Worm (Caenorhabditis elegans) whole organism, late embryonic: ENCODE data around the gene T24H10.1.
A peak's percentile ranks its signal among the peaks of the same experiment; 100 is the strongest.

Source experiments
- C38D4.7 ChIP-seq: fragments of 200-800 bp; sonication (Bioruptor generic); optimal IDR thresholded peaks from 2 replicates; lab custom pipeline; 2018; ENCODE audit warnings: mild to moderate bottlenecking, missing genetic modification characterization, moderate library complexity, missing compliant biosample characterization
- F13H6.1 ChIP-seq: sonication (generic microtip); optimal IDR thresholded peaks from 2 replicates; lab custom pipeline; 2016; ENCODE audit warnings: missing genetic modification characterization, missing compliant biosample characterization
- ceh-19 ChIP-seq: fragments of 200-800 bp; sonication (Bioruptor generic); optimal IDR thresholded peaks from 2 replicates; lab custom pipeline; 2018; ENCODE audit warnings: mild to moderate bottlenecking, missing genetic modification characterization, missing compliant biosample characterization
- ceh-22 ChIP-seq: sonication (generic microtip); optimal IDR thresholded peaks from 2 replicates; lab custom pipeline; 2017; ENCODE audit warnings: missing biosample characterization, missing genetic modification characterization
- ceh-24 ChIP-seq: sonication (generic microtip); optimal IDR thresholded peaks from 2 replicates; lab custom pipeline; 2016; ENCODE audit warnings: mild to moderate bottlenecking, missing genetic modification characterization, missing compliant biosample characterization
- ceh-30 ChIP-seq: fragments of 150-350 bp; optimal IDR thresholded peaks from 2 replicates; lab custom pipeline; 2014; ENCODE audit warnings: missing biosample characterization, missing genetic modification characterization
- ceh-31 ChIP-seq: sonication (generic microtip); optimal IDR thresholded peaks from 2 replicates; lab custom pipeline; 2016; ENCODE audit warnings: missing genetic modification characterization, missing compliant biosample characterization
- ceh-34 ChIP-seq: sonication (generic microtip); optimal IDR thresholded peaks from 2 replicates; lab custom pipeline; 2016; ENCODE audit warnings: mild to moderate bottlenecking, missing genetic modification characterization, missing compliant biosample characterization
- ceh-45 ChIP-seq: fragments of 200-800 bp; sonication (Bioruptor generic); IDR thresholded peaks from 2 replicates; pipeline ENCODE4 v1.3.6; 2022; ENCODE audit warnings: missing genetic modification reagents, missing genetic modification characterization, missing compliant biosample characterization
- ceh-6 ChIP-seq: fragments of 200-800 bp; sonication (Bioruptor generic); optimal IDR thresholded peaks from 2 replicates; lab custom pipeline; 2018; ENCODE audit warnings: mild to moderate bottlenecking, missing genetic modification characterization, missing compliant biosample characterization
- ceh-9 ChIP-seq: sonication (generic microtip); optimal IDR thresholded peaks from 2 replicates; lab custom pipeline; 2016; ENCODE audit warnings: mild to moderate bottlenecking, missing genetic modification characterization, inconsistent platforms, missing compliant biosample characterization
- che-1 ChIP-seq: sonication (generic microtip); optimal IDR thresholded peaks from 2 replicates; lab custom pipeline; 2016; ENCODE audit warnings: mild to moderate bottlenecking, missing genetic modification characterization, missing compliant biosample characterization
- dmd-4 ChIP-seq: sonication (generic microtip); optimal IDR thresholded peaks from 2 replicates; lab custom pipeline; 2016; ENCODE audit warnings: borderline replicate concordance, missing genetic modification characterization, missing compliant biosample characterization
- elt-2 ChIP-seq: sonication (generic microtip); optimal IDR thresholded peaks from 2 replicates; lab custom pipeline; 2016; ENCODE audit warnings: missing genetic modification reagents, missing genetic modification characterization, missing compliant biosample characterization
- elt-4 ChIP-seq: sonication (generic microtip); optimal IDR thresholded peaks from 2 replicates; lab custom pipeline; 2016; ENCODE audit warnings: missing genetic modification characterization, missing compliant biosample characterization
- fax-1 ChIP-seq: sonication (generic microtip); optimal IDR thresholded peaks from 2 replicates; lab custom pipeline; 2016; ENCODE audit warnings: missing genotype, missing genetic modification characterization, missing compliant biosample characterization
- fkh-10 ChIP-seq: fragments of 150-350 bp; optimal IDR thresholded peaks from 2 replicates; lab custom pipeline; 2014; ENCODE audit warnings: missing biosample characterization, missing genetic modification reagents, missing genetic modification characterization
- fkh-6 ChIP-seq: sonication (generic microtip); optimal IDR thresholded peaks from 2 replicates; lab custom pipeline; 2016; ENCODE audit warnings: missing genetic modification characterization, missing compliant biosample characterization
- gmeb-2 ChIP-seq: sonication (generic microtip); optimal IDR thresholded peaks from 2 replicates; lab custom pipeline; 2016; ENCODE audit warnings: missing genetic modification characterization, inconsistent platforms, missing compliant biosample characterization
- hlh-15 ChIP-seq: sonication (generic microtip); optimal IDR thresholded peaks from 2 replicates; lab custom pipeline; 2016; ENCODE audit warnings: missing genetic modification characterization, missing compliant biosample characterization
- hlh-30 ChIP-seq: sonication (generic microtip); optimal IDR thresholded peaks from 2 replicates; lab custom pipeline; 2017; ENCODE audit warnings: antibody characterized with exemption, missing genetic modification characterization, missing compliant biosample characterization; ENCODE audit not compliant: insufficient read depth
- hlh-6 ChIP-seq: sonication (generic microtip); optimal IDR thresholded peaks from 2 replicates; lab custom pipeline; 2016; ENCODE audit warnings: missing genotype, missing genetic modification characterization, missing compliant biosample characterization
- hlh-8 ChIP-seq: sonication (generic microtip); optimal IDR thresholded peaks from 2 replicates; lab custom pipeline; 2016; ENCODE audit warnings: missing genotype, missing genetic modification characterization, missing compliant biosample characterization
- lim-6 ChIP-seq: sonication (generic microtip); optimal IDR thresholded peaks from 2 replicates; lab custom pipeline; 2016; ENCODE audit warnings: missing genetic modification characterization, missing compliant biosample characterization
- lin-11 ChIP-seq: fragments of 200-800 bp; sonication (Bioruptor generic); optimal IDR thresholded peaks from 2 replicates; lab custom pipeline; 2018; ENCODE audit warnings: mild to moderate bottlenecking, missing genetic modification characterization, missing compliant biosample characterization
- madf-2 ChIP-seq: sonication (generic microtip); optimal IDR thresholded peaks from 2 replicates; lab custom pipeline; 2017; ENCODE audit warnings: missing genetic modification characterization, missing compliant biosample characterization
- nhr-11 ChIP-seq: fragments of 150-350 bp; optimal IDR thresholded peaks from 2 replicates; lab custom pipeline; 2014; ENCODE audit warnings: missing biosample characterization, missing genetic modification characterization
- odd-2 ChIP-seq: sonication (generic microtip); optimal IDR thresholded peaks from 2 replicates; lab custom pipeline; 2017; ENCODE audit warnings: antibody characterized with exemption, mild to moderate bottlenecking, missing genetic modification characterization, missing compliant biosample characterization
- pag-3 ChIP-seq: sonication (generic microtip); optimal IDR thresholded peaks from 2 replicates; lab custom pipeline; 2016; ENCODE audit warnings: missing compliant biosample characterization, missing genetic modification characterization, borderline replicate concordance
- pat-9 ChIP-seq: fragments of 200-800 bp; sonication (Bioruptor generic); optimal IDR thresholded peaks from 2 replicates; lab custom pipeline; 2018; ENCODE audit warnings: mild to moderate bottlenecking, missing genetic modification characterization, moderate library complexity, missing compliant biosample characterization
- pha-4 ChIP-seq: fragments of 150-350 bp; optimal IDR thresholded peaks from 2 replicates; lab custom pipeline; 2018; ENCODE audit warnings: missing biosample characterization, missing genetic modification reagents, missing genetic modification characterization
- pqm-1 ChIP-seq: sonication (generic microtip); optimal IDR thresholded peaks from 2 replicates; lab custom pipeline; 2016; ENCODE audit warnings: missing genetic modification characterization, missing compliant biosample characterization
- pros-1 ChIP-seq: fragments of 150-350 bp; optimal IDR thresholded peaks from 2 replicates; lab custom pipeline; 2014; ENCODE audit warnings: missing biosample characterization, missing genetic modification reagents, missing genetic modification characterization
- rnt-1 ChIP-seq: sonication (generic microtip); optimal IDR thresholded peaks from 2 replicates; lab custom pipeline; 2016; ENCODE audit warnings: missing genetic modification characterization, missing compliant biosample characterization
- sdc-2 ChIP-seq: sonication (generic microtip); optimal IDR thresholded peaks from 2 replicates; lab custom pipeline; 2016; ENCODE audit warnings: missing genotype, missing genetic modification characterization, missing compliant biosample characterization
- sox-2 ChIP-seq: fragments of 200-800 bp; sonication (Bioruptor generic); IDR thresholded peaks from 2 replicates; pipeline ENCODE4 v1.3.6; 2022; ENCODE audit warnings: missing genetic modification reagents, missing genetic modification characterization, missing compliant biosample characterization
- tbx-2 ChIP-seq: sonication (generic microtip); optimal IDR thresholded peaks from 2 replicates; lab custom pipeline; 2016; ENCODE audit warnings: missing genetic modification characterization, missing compliant biosample characterization
- tbx-7 ChIP-seq: sonication (generic microtip); optimal IDR thresholded peaks from 2 replicates; lab custom pipeline; 2016; ENCODE audit warnings: missing genotype, missing genetic modification characterization, missing compliant biosample characterization
- ttx-3 ChIP-seq: sonication (generic microtip); optimal IDR thresholded peaks from 2 replicates; lab custom pipeline; 2016; ENCODE audit warnings: missing genetic modification reagents, missing genetic modification characterization, missing compliant biosample characterization
- unc-3 ChIP-seq, 2 experiments: fragments of 200-800 bp in 1 of 2; sonication (Bioruptor generic) in 1 of 2; sonication (generic microtip) in 1 of 2; conservative IDR thresholded peaks in 1 of 2; optimal IDR thresholded peaks in 1 of 2; 2 replicates each; pipeline versions ENCODE4 v1.3.6 to Lab custom; 2016 to 2022; ENCODE audit warnings: missing compliant biosample characterization in 2 of 2, missing genetic modification characterization in 2 of 2, missing genetic modification reagents in 1 of 2
- unc-42 ChIP-seq: sonication (generic microtip); optimal IDR thresholded peaks from 2 replicates; lab custom pipeline; 2016; ENCODE audit warnings: missing genotype, missing genetic modification characterization, missing compliant biosample characterization
- unc-55 ChIP-seq: sonication (generic microtip); optimal IDR thresholded peaks from 2 replicates; lab custom pipeline; 2017; ENCODE audit warnings: missing biosample characterization, missing genetic modification reagents, missing genetic modification characterization
- unc-86 ChIP-seq: sonication (generic microtip); optimal IDR thresholded peaks from 2 replicates; lab custom pipeline; 2016; ENCODE audit warnings: missing genetic modification characterization, missing compliant biosample characterization
- zip-5 ChIP-seq: sonication (generic microtip); optimal IDR thresholded peaks from 2 replicates; lab custom pipeline; 2016; ENCODE audit warnings: missing genetic modification characterization, missing compliant biosample characterization
- ztf-16 ChIP-seq: sonication (generic microtip); optimal IDR thresholded peaks from 2 replicates; lab custom pipeline; 2017; ENCODE audit warnings: missing genetic modification characterization, missing compliant biosample characterization

T24H10.1 gene

DNA sequence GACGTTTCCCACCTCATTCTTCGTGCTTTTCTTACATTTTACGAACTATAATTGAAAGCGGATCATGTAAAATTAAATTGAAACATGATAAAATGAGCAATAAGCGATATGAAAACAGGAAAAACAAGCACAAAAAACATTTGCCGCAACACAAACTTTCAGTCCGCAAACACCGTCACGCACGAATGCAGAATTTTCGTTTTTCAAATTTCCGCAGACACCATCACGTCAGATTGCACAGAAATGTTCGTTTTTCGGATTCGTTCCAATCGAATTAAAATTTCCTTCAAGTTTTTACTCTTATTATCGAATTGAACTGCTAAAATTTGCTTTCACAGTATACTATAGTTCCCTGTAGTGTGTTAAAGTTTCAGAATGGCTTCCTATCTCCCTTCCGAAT, 44.6 kb upstream of the T24H10.1 start, which contains the start of gene chmp-7 (continued):
- TF ChIP-seq ttx-3 (tag; lab: Kevin White, UChicago) (no peak), F13H6.1 (tag; lab: Kevin White, UChicago) (peak; percentile 2), ceh-19 (GFP tag; lab: Kevin White, UChicago) (peak; percentile 9), tbx-2 (peak; percentile 8), hlh-30 (tag; lab: Kevin White, UChicago) (no peak), ceh-45 (GFP tag; lab: Robert Waterston, UW) (peak; percentile 49; the same call in 1 of the 2 replicates), unc-86 (tag; lab: Kevin White, UChicago) (peak; percentile 42), pros-1 (no peak), dmd-4 (tag; lab: Kevin White, UChicago) (no peak), nhr-11 (tag; lab: Kevin White, UChicago) (no peak), ceh-31 (peak; percentile 60), ztf-16 (tag; lab: Kevin White, UChicago) (peak; percentile 59), zip-5 (tag; lab: Kevin White, UChicago) (no peak), ceh-24 (tag; lab: Kevin White, UChicago) (no peak), lim-6 (no peak), pqm-1 (tag; lab: Kevin White, UChicago) (no peak), ceh-30 (tag; lab: Kevin White, UChicago) (peak; percentile 89), unc-3 (GFP tag; conservative IDR thresholded peaks at IDR 0.05; lab: Robert Waterston, UW) (no peak), unc-3 (tag; optimal IDR thresholded peaks at IDR 0.05; lab: Kevin White, UChicago) (peak; percentile 9), sdc-2 (tag; lab: Kevin White, UChicago) (no peak), rnt-1 (peak; percentile 64), pat-9 (tag; lab: Kevin White, UChicago) (peak; percentile 48), madf-2 (tag; lab: Kevin White, UChicago) (peak; percentile 52), sox-2 (GFP tag; lab: Robert Waterston, UW) (no peak), fkh-6 (tag; lab: Kevin White, UChicago) (no peak), fkh-10 (GFP tag; lab: Kevin White, UChicago) (no peak)

- TF ChIP-seq ceh-45 (GFP tag; lab: Robert Waterston, UW) (no peak), pha-4 (tag; lab: Kevin White, UChicago) (no peak), ceh-24 (tag; lab: Kevin White, UChicago) (no peak), unc-42 (tag; lab: Kevin White, UChicago) (no peak), hlh-30 (tag; lab: Kevin White, UChicago) (no peak), hlh-6 (no peak), gmeb-2 (tag; lab: Kevin White, UChicago) (no peak), che-1 (tag; lab: Kevin White, UChicago) (no peak), pag-3 (tag; lab: Kevin White, UChicago) (no peak), ceh-6 (GFP tag; lab: Kevin White, UChicago) (no peak), elt-2 (tag; lab: Kevin White, UChicago) (no peak), hlh-15 (tag; lab: Kevin White, UChicago) (no peak), dmd-4 (tag; lab: Kevin White, UChicago) (no peak), lin-11 (tag; lab: Kevin White, UChicago) (no peak), lim-6 (no peak)
These were observed 42.9 kb upstream of the T24H10.1 start for ce11 chrII:9056215-9056819.

ce11 chrII:9057035-9057668, 42.0 kb upstream of the T24H10.1 start, which contains the start of gene rpl-32:
Gene rpl-32 (minus strand): TSS chrII:9057085.
- no peak for TF ChIP-seq ceh-45 (GFP tag; lab: Robert Waterston, UW)
- no peak for TF ChIP-seq tbx-7 (tag; lab: Kevin White, UChicago)
- no peak for TF ChIP-seq odd-2
- no peak for TF ChIP-seq ceh-34 (tag; lab: Kevin White, UChicago)
- no peak for TF ChIP-seq madf-2 (tag; lab: Kevin White, UChicago)
- TF ChIP-seq fax-1 (tag; lab: Kevin White, UChicago), result no peak
- no peak for TF ChIP-seq ceh-9 (tag; lab: Kevin White, UChicago)
- no peak for TF ChIP-seq hlh-6
- no peak for TF ChIP-seq pat-9 (tag; lab: Kevin White, UChicago)
- TF ChIP-seq che-1 (tag; lab: Kevin White, UChicago), result no peak
- TF ChIP-seq ceh-22, result no peak
- TF ChIP-seq pha-4 (tag; lab: Kevin White, UChicago), result no peak
- peak; percentile 26 for TF ChIP-seq elt-2 (tag; lab: Kevin White, UChicago)
- no peak for TF ChIP-seq tbx-2
- peak; percentile 6 for TF ChIP-seq unc-55 (GFP tag; lab: Kevin White, UChicago)
- TF ChIP-seq elt-4, result no peak
- TF ChIP-seq dmd-4 (tag; lab: Kevin White, UChicago), result no peak
- TF ChIP-seq F13H6.1 (tag; lab: Kevin White, UChicago), result no peak
- TF ChIP-seq C38D4.7 (GFP tag; lab: Kevin White, UChicago), result no peak
- peak; percentile 38 for TF ChIP-seq ceh-31
- TF ChIP-seq hlh-8 (tag; lab: Kevin White, UChicago), result no peak
- TF ChIP-seq fkh-6 (tag; lab: Kevin White, UChicago), result no peak
